Fruit fly (Drosophila melanogaster) whole organism, embryonic: Measurements from ENCODE around the gene CG45676.

Experiments
- ATbp ChIP-seq: fragments of 200-800 bp; sonication (Bioruptor generic); optimal IDR thresholded peaks from 2 replicates; lab custom pipeline; 2017; ENCODE audit warnings: missing biosample characterization, mild to moderate bottlenecking, missing genetic modification characterization, missing genetic modification reagents
- BEAF-32 ChIP-seq: fragments of 200-800 bp; sonication (Bioruptor generic); optimal IDR thresholded peaks from 3 replicates; lab custom pipeline; 2017; ENCODE audit warnings: missing biosample characterization, missing genetic modification characterization, mild to moderate bottlenecking, moderate library complexity, missing genetic modification reagents
- Bgb ChIP-seq: fragments of 200-800 bp; sonication (Bioruptor generic); IDR thresholded peaks from 2 replicates; pipeline ENCODE4 v1.3.6; 2022; ENCODE audit warnings: missing biosample characterization, missing genetic modification characterization; ENCODE audit not compliant: partially characterized antibody
- CG10267 ChIP-seq: fragments of 200-800 bp; sonication (Bioruptor generic); optimal IDR thresholded peaks from 2 replicates; lab custom pipeline; 2018; ENCODE audit warnings: missing biosample characterization, mild to moderate bottlenecking, missing genetic modification characterization, moderate library complexity
- CG13287 ChIP-seq: fragments of 200-800 bp; sonication (Bioruptor generic); IDR thresholded peaks from 2 replicates; pipeline ENCODE4 v1.3.6; 2022; ENCODE audit warnings: missing biosample characterization, missing genetic modification characterization; ENCODE audit not compliant: partially characterized antibody
- CG13624 ChIP-seq: fragments of 200-800 bp; sonication (Bioruptor generic); optimal IDR thresholded peaks from 2 replicates; lab custom pipeline; 2016; ENCODE audit warnings: missing biosample characterization, missing genetic modification characterization
- CG15514 ChIP-seq: fragments of 200-800 bp; sonication (Bioruptor generic); optimal IDR thresholded peaks from 3 replicates; lab custom pipeline; 2017; ENCODE audit warnings: missing biosample characterization, missing genetic modification characterization, mild to moderate bottlenecking, moderate library complexity, missing genetic modification reagents
- CG17359 ChIP-seq: fragments of 200-800 bp; sonication (Bioruptor generic); optimal IDR thresholded peaks from 3 replicates; lab custom pipeline; 2018; ENCODE audit warnings: missing biosample characterization, mild to moderate bottlenecking, missing genetic modification characterization, moderate library complexity
- CG1792 ChIP-seq: fragments of 200-800 bp; sonication (Bioruptor generic); optimal IDR thresholded peaks from 2 replicates; lab custom pipeline; 2016; ENCODE audit warnings: missing biosample characterization, missing genetic modification characterization
- CG2120 ChIP-seq: fragments of 200-800 bp; sonication (Bioruptor generic); optimal IDR thresholded peaks from 3 replicates; lab custom pipeline; 2016; ENCODE audit warnings: missing biosample characterization, missing genetic modification characterization
- CG32532 ChIP-seq: fragments of 200-800 bp; sonication (Bioruptor generic); IDR thresholded peaks from 2 replicates; pipeline ENCODE4 v1.3.6; 2022; ENCODE audit warnings: missing biosample characterization, missing genetic modification characterization
- CG34224 ChIP-seq: fragments of 200-800 bp; sonication (Bioruptor generic); IDR thresholded peaks from 3 replicates; pipeline ENCODE4 v1.3.6; 2022; ENCODE audit warnings: missing biosample characterization, missing genetic modification characterization; ENCODE audit not compliant: partially characterized antibody
- CG3838 ChIP-seq: fragments of 200-800 bp; sonication (Bioruptor generic); optimal IDR thresholded peaks from 3 replicates; lab custom pipeline; 2016; ENCODE audit warnings: missing biosample characterization, missing genetic modification characterization
- Dbx ChIP-seq: fragments of 200-800 bp; sonication (Bioruptor generic); IDR thresholded peaks from 3 replicates; pipeline ENCODE4 v1.3.6; 2022; ENCODE audit warnings: missing biosample characterization, missing genetic modification characterization
- Dll ChIP-seq: fragments of 200-800 bp; sonication (Bioruptor generic); IDR thresholded peaks from 4 replicates; pipeline ENCODE4 v1.3.6; 2022; ENCODE audit warnings: missing biosample characterization, missing genetic modification characterization; ENCODE audit not compliant: partially characterized antibody
- Dp ChIP-seq: fragments of 200-800 bp; sonication (Bioruptor generic); optimal IDR thresholded peaks from 2 replicates; lab custom pipeline; 2018; ENCODE audit warnings: missing biosample characterization, mild to moderate bottlenecking, missing genetic modification characterization, moderate library complexity
- E2f2 ChIP-seq: fragments of 200-800 bp; sonication (Bioruptor generic); IDR thresholded peaks from 2 replicates; pipeline ENCODE4 v1.3.6; 2022; ENCODE audit warnings: missing biosample characterization, missing genetic modification characterization
- MBD-R2 ChIP-seq: fragments of 200-800 bp; sonication (Bioruptor generic); IDR thresholded peaks from 2 replicates; pipeline ENCODE4 v1.3.6; 2022; ENCODE audit warnings: missing biosample characterization, missing genetic modification characterization
- MESR4 ChIP-seq: fragments of 200-800 bp; sonication (Bioruptor generic); optimal IDR thresholded peaks from 2 replicates; lab custom pipeline; 2018; ENCODE audit warnings: missing biosample characterization, mild to moderate bottlenecking, missing genetic modification characterization, moderate library complexity
- Med ChIP-seq: fragments of 200-800 bp; sonication (Bioruptor generic); peaks from one replicate; lab custom pipeline; 2016; ENCODE audit warnings: missing biosample characterization, missing genetic modification characterization, mild to moderate bottlenecking, inconsistent platforms, moderate library complexity
- Ptx1 ChIP-seq: fragments of 200-800 bp; sonication (Bioruptor generic); IDR thresholded peaks from 2 replicates; pipeline ENCODE4 v1.3.6; 2022; ENCODE audit warnings: missing biosample characterization, missing genetic modification characterization
- Scr ChIP-seq: fragments of 200-800 bp; sonication (Bioruptor generic); IDR thresholded peaks from 2 replicates; pipeline ENCODE4 v1.3.6; 2022; ENCODE audit warnings: missing biosample characterization, missing genetic modification characterization; ENCODE audit not compliant: partially characterized antibody
- Sry-δ ChIP-seq: fragments of 200-800 bp; sonication (Bioruptor generic); optimal IDR thresholded peaks from 2 replicates; lab custom pipeline; 2016; ENCODE audit warnings: missing biosample characterization, missing genetic modification characterization
- amos ChIP-seq: fragments of 200-800 bp; sonication (Bioruptor generic); IDR thresholded peaks from 2 replicates; pipeline ENCODE4 v1.3.6; 2022; ENCODE audit warnings: missing biosample characterization, missing genetic modification characterization; ENCODE audit not compliant: partially characterized antibody
- cad ChIP-seq: fragments of >200 bp; optimal IDR thresholded peaks from 2 replicates; lab custom pipeline; 2017; ENCODE audit warnings: missing biosample characterization, missing genetic modification characterization
- crp ChIP-seq, 2 experiments: fragments of 200-800 bp; sonication (Bioruptor generic); optimal IDR thresholded peaks; 2 replicates in 1 of 2; 3 replicates in 1 of 2; lab custom pipeline; 2017; ENCODE audit warnings: missing biosample characterization in 2 of 2, missing genetic modification characterization in 2 of 2, mild to moderate bottlenecking in 1 of 2, moderate library complexity in 1 of 2
- dm ChIP-seq: fragments of 200-800 bp; sonication (Bioruptor generic); optimal IDR thresholded peaks from 3 replicates; lab custom pipeline; 2016; ENCODE audit warnings: missing biosample characterization, missing genetic modification characterization
- gt ChIP-seq: fragments of 200-800 bp; sonication (Bioruptor generic); IDR thresholded peaks from 2 replicates; pipeline ENCODE4 v1.3.6; 2022; ENCODE audit warnings: missing biosample characterization, missing genetic modification characterization
- lmd ChIP-seq: fragments of 200-800 bp; sonication (Bioruptor generic); IDR thresholded peaks from 2 replicates; pipeline ENCODE4 v1.3.6; 2022; ENCODE audit warnings: missing biosample characterization, missing genetic modification characterization
- nau ChIP-seq: fragments of 200-800 bp; sonication (Bioruptor generic); optimal IDR thresholded peaks from 3 replicates; lab custom pipeline; 2017; ENCODE audit warnings: missing biosample characterization, mild to moderate bottlenecking, missing genetic modification characterization, missing genetic modification reagents
- nerfin-2 ChIP-seq: fragments of 200-800 bp; sonication (Bioruptor generic); IDR thresholded peaks from 2 replicates; pipeline ENCODE4 v1.3.6; 2022; ENCODE audit warnings: missing biosample characterization, missing genetic modification characterization; ENCODE audit not compliant: partially characterized antibody
- phol ChIP-seq: fragments of 200-800 bp; sonication (Bioruptor generic); optimal IDR thresholded peaks from 3 replicates; lab custom pipeline; 2018; ENCODE audit warnings: missing biosample characterization, mild to moderate bottlenecking, missing genetic modification characterization, moderate library complexity
- pzg ChIP-seq: fragments of 200-800 bp; sonication (Bioruptor generic); optimal IDR thresholded peaks from 3 replicates; lab custom pipeline; 2018; ENCODE audit warnings: missing biosample characterization, mild to moderate bottlenecking, missing genetic modification characterization, moderate library complexity
- rib ChIP-seq: fragments of 200-800 bp; sonication (Bioruptor generic); IDR thresholded peaks from 2 replicates; pipeline ENCODE4 v1.3.6; 2022; ENCODE audit warnings: missing biosample characterization, missing genetic modification characterization
- row ChIP-seq: fragments of 200-800 bp; sonication (Bioruptor generic); IDR thresholded peaks from 3 replicates; pipeline ENCODE4 v1.3.6; 2022; ENCODE audit warnings: missing biosample characterization, missing genetic modification characterization
- sr ChIP-seq: fragments of 200-800 bp; sonication (Bioruptor generic); IDR thresholded peaks from 3 replicates; pipeline ENCODE4 v1.3.6; 2022; ENCODE audit warnings: missing biosample characterization, missing genetic modification characterization
- stwl ChIP-seq: fragments of 200-800 bp; sonication (Bioruptor generic); optimal IDR thresholded peaks from 3 replicates; lab custom pipeline; 2018; ENCODE audit warnings: missing biosample characterization, mild to moderate bottlenecking, missing genetic modification characterization, moderate library complexity
- tio ChIP-seq: fragments of 200-800 bp; sonication (Bioruptor generic); optimal IDR thresholded peaks from 2 replicates; lab custom pipeline; 2017; ENCODE audit warnings: missing biosample characterization, missing genetic modification characterization, inconsistent platforms
- trem ChIP-seq: fragments of 200-800 bp; optimal IDR thresholded peaks from 3 replicates; lab custom pipeline; 2019; ENCODE audit warnings: missing biosample characterization, mild to moderate bottlenecking, missing genetic modification characterization, moderate library complexity
- unc-4 ChIP-seq: fragments of 200-800 bp; sonication (Bioruptor generic); IDR thresholded peaks from 2 replicates; pipeline ENCODE4 v1.3.6; 2022; ENCODE audit warnings: missing biosample characterization, missing genetic modification characterization; ENCODE audit not compliant: partially characterized antibody
- vvl ChIP-seq: fragments of 200-800 bp; sonication (Bioruptor generic); IDR thresholded peaks from 2 replicates; pipeline ENCODE4 v1.3.6; 2022; ENCODE audit warnings: missing biosample characterization, missing genetic modification characterization
- z ChIP-seq: fragments of 200-800 bp; sonication (Bioruptor generic); IDR thresholded peaks from 3 replicates; pipeline ENCODE4 v1.3.6; 2022; ENCODE audit warnings: missing biosample characterization, missing genetic modification characterization

Gene CG45676

DNA sequence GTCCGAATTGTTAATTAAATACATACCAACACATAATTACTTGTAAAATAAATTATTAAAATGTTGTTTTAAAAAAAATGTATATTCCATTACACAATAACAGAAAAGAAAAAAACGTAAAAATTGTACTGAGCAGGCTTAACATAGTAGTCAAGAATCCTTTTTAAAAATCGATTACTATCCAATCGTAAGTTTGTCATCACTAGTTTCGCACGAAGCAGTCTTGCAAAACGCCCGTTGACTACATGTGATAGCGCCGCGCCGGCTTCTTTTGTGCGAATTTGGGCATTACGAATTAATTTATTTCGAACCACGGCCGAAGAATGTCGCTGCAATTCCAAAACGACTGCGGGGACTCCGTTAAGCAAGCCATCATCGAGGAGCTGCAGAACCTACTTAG lies 6.3 kb upstream of the CG45676 start, which contains the start of gene Ipo9 (continued):
- TF ChIP-seq CG13287 (GFP tag; lab: Robert Waterston, UW), result peak; percentile 44
- TF ChIP-seq row (GFP tag; lab: Robert Waterston, UW), result peak; percentile 27; the same call in 2 of the 3 replicates
- TF ChIP-seq MESR4 (GFP tag; lab: Kevin White, UChicago), result peak; percentile 27
- TF ChIP-seq Bgb (GFP tag; lab: Robert Waterston, UW), result 0 out of 2 replicates have a peak, but pooled peaks have one; percentile 8
- TF ChIP-seq CG1792 (GFP tag; lab: Kevin White, UChicago), result no peak
- TF ChIP-seq stwl (tag; lab: Kevin White, UChicago), result peak; percentile 41
- no peak for TF ChIP-seq gt (GFP tag; lab: Robert Waterston, UW)
- no peak for TF ChIP-seq CG13624
- TF ChIP-seq lmd (GFP tag; lab: Robert Waterston, UW), result no peak
- TF ChIP-seq Ptx1 (GFP tag; lab: Robert Waterston, UW), result no peak
- no peak for TF ChIP-seq phol (tag; lab: Kevin White, UChicago)
- TF ChIP-seq trem (tag; lab: Kevin White, UChicago), result peak; percentile 12
- no peak for TF ChIP-seq tio
- peak; percentile 28 for TF ChIP-seq CG2120 (GFP tag; lab: Kevin White, UChicago)
- TF ChIP-seq Scr (GFP tag; lab: Robert Waterston, UW), result 0 out of 2 replicates have a peak, but pooled peaks have one; percentile 34
- TF ChIP-seq CG15514 (GFP tag; lab: Kevin White, UChicago), result peak; percentile 21
- TF ChIP-seq BEAF-32 (GFP tag; lab: Kevin White, UChicago), result peak; percentile 38
- TF ChIP-seq Dll, result 0 out of 4 replicates have a peak, but pooled peaks have one; percentile 21
- no peak for TF ChIP-seq ATbp
- no peak for TF ChIP-seq nerfin-2
- TF ChIP-seq nau (GFP tag; lab: Kevin White, UChicago), result no peak
- peak; percentile 84 for TF ChIP-seq MBD-R2
- TF ChIP-seq Dbx (GFP tag; lab: Robert Waterston, UW), result no peak
- TF ChIP-seq CG17359 (tag; lab: Kevin White, UChicago), result peak; percentile 74
- peak; percentile 73 for TF ChIP-seq Sry-δ (GFP tag; lab: Kevin White, UChicago)
- peak; percentile 61 for TF ChIP-seq Dp
- peak; percentile 78 for TF ChIP-seq CG10267 (tag; lab: Kevin White, UChicago)
- TF ChIP-seq CG34224, result peak; percentile 30; the same call in 1 of the 3 replicates
- peak; percentile 40; the same call in 1 of the 2 replicates for TF ChIP-seq amos (GFP tag; lab: Robert Waterston, UW)
- TF ChIP-seq crp (GFP tag; optimal IDR thresholded peaks at IDR 0.05; lab: Kevin White, UChicago), result peak in 1 of 2 experiments; percentile 37
- peak; percentile 79; the same call in 1 of the 2 replicates for TF ChIP-seq rib
- no peak for TF ChIP-seq sr
- peak; percentile 22; the same call in 1 of the 2 replicates for TF ChIP-seq CG32532 (GFP tag; lab: Robert Waterston, UW)
- TF ChIP-seq dm (GFP tag; lab: Kevin White, UChicago), result peak; percentile 43
- TF ChIP-seq pzg (GFP tag; lab: Kevin White, UChicago), result peak; percentile 46
- 0 out of 2 replicates have a peak, but pooled peaks have one; percentile 16 for TF ChIP-seq vvl (GFP tag; lab: Robert Waterston, UW)
- peak; percentile 70 for TF ChIP-seq Med (GFP tag; lab: Kevin White, UChicago)
- no peak for TF ChIP-seq cad (GFP tag; lab: Kevin White, UChicago)
- TF ChIP-seq unc-4 (GFP tag; lab: Robert Waterston, UW), result 0 out of 2 replicates have a peak, but pooled peaks have one; percentile 33
- TF ChIP-seq z (GFP tag; lab: Robert Waterston, UW), result 0 out of 3 replicates have a peak, but pooled peaks have one; percentile 13
- no peak for TF ChIP-seq CG3838 (GFP tag; lab: Kevin White, UChicago)
- peak; percentile 79 for TF ChIP-seq E2f2 (GFP tag; lab: Robert Waterston, UW)
- TF ChIP-seq, all 482 proteins: peak for 33
